Fruit fly (Drosophila melanogaster) whole organism, embryonic: ENCODE results near the gene CG32436.

Source experiments
- Adf1 ChIP-seq: fragments of 200-800 bp; sonication (Bioruptor generic); IDR thresholded peaks from 2 replicates; pipeline ENCODE4 v1.3.6; 2022; ENCODE audit warnings: missing biosample characterization, missing genetic modification characterization
- Blimp-1 ChIP-seq: fragments of 200-800 bp; sonication (Bioruptor generic); optimal IDR thresholded peaks from 3 replicates; lab custom pipeline; 2018; ENCODE audit warnings: missing biosample characterization, missing genetic modification characterization, mild to moderate bottlenecking, moderate library complexity, missing genetic modification reagents
- CG10462 ChIP-seq: fragments of 200-800 bp; sonication (Bioruptor generic); optimal IDR thresholded peaks from 2 replicates; lab custom pipeline; 2016; ENCODE audit warnings: missing biosample characterization, missing genetic modification characterization
- CG12155 ChIP-seq: fragments of 200-800 bp; sonication (Bioruptor generic); optimal IDR thresholded peaks from 3 replicates; lab custom pipeline; 2016; ENCODE audit warnings: missing biosample characterization, missing genetic modification characterization
- CG13123 ChIP-seq: fragments of 200-800 bp; sonication (Bioruptor generic); optimal IDR thresholded peaks from 2 replicates; lab custom pipeline; 2016; ENCODE audit warnings: missing biosample characterization, missing genetic modification characterization
- CG14014 ChIP-seq: fragments of 200-800 bp; sonication (Bioruptor generic); IDR thresholded peaks from 2 replicates; pipeline ENCODE4 v1.3.6; 2022; ENCODE audit warnings: missing biosample characterization, missing genetic modification characterization
- CG15479 ChIP-seq: fragments of 200-800 bp; sonication (Bioruptor generic); optimal IDR thresholded peaks from 3 replicates; lab custom pipeline; 2019; ENCODE audit warnings: missing biosample characterization, mild to moderate bottlenecking, missing genetic modification characterization, moderate library complexity
- CG15514 ChIP-seq: fragments of 200-800 bp; sonication (Bioruptor generic); optimal IDR thresholded peaks from 3 replicates; lab custom pipeline; 2017; ENCODE audit warnings: missing biosample characterization, missing genetic modification characterization, mild to moderate bottlenecking, moderate library complexity, missing genetic modification reagents
- CG1603 ChIP-seq: fragments of 200-800 bp; sonication (Bioruptor generic); optimal IDR thresholded peaks from 2 replicates; lab custom pipeline; 2019; ENCODE audit warnings: missing biosample characterization, mild to moderate bottlenecking, missing genetic modification characterization, moderate library complexity
- CG16863 ChIP-seq: fragments of 200-800 bp; sonication (Bioruptor generic); optimal IDR thresholded peaks from 3 replicates; lab custom pipeline; 2016; ENCODE audit warnings: missing biosample characterization, missing genetic modification characterization
- CG17328 ChIP-seq: fragments of 200-800 bp; sonication (Bioruptor generic); IDR thresholded peaks from 2 replicates; pipeline ENCODE4 v1.3.6; 2022; ENCODE audit warnings: missing biosample characterization, missing genetic modification characterization
- CG2678 ChIP-seq: fragments of 200-800 bp; sonication (Bioruptor generic); optimal IDR thresholded peaks from 3 replicates; lab custom pipeline; 2019; ENCODE audit warnings: missing biosample characterization, mild to moderate bottlenecking, missing genetic modification characterization, moderate library complexity
- CG2875 ChIP-seq: fragments of 200-800 bp; sonication (Bioruptor generic); optimal IDR thresholded peaks from 2 replicates; lab custom pipeline; 2017; ENCODE audit warnings: missing biosample characterization, mild to moderate bottlenecking, missing genetic modification characterization, missing genetic modification reagents
- CG30431 ChIP-seq: fragments of 200-800 bp; sonication (Bioruptor generic); optimal IDR thresholded peaks from 2 replicates; lab custom pipeline; 2017; ENCODE audit warnings: missing biosample characterization, missing genetic modification characterization
- CG32767 ChIP-seq: fragments of 200-800 bp; sonication (Bioruptor generic); IDR thresholded peaks from 2 replicates; pipeline ENCODE4 v1.3.6; 2022; ENCODE audit warnings: missing biosample characterization, missing genetic modification characterization
- CG3281 ChIP-seq: fragments of 200-800 bp; sonication (Bioruptor generic); optimal IDR thresholded peaks from 3 replicates; lab custom pipeline; 2017; ENCODE audit warnings: missing biosample characterization, mild to moderate bottlenecking, missing genetic modification characterization
- CG33213 ChIP-seq: fragments of 200-800 bp; sonication (Bioruptor generic); optimal IDR thresholded peaks from 3 replicates; lab custom pipeline; 2016; ENCODE audit warnings: missing biosample characterization, missing genetic modification characterization
- CG4424 ChIP-seq: fragments of 200-800 bp; sonication (Bioruptor generic); optimal IDR thresholded peaks from 3 replicates; lab custom pipeline; 2016; ENCODE audit warnings: missing biosample characterization, missing genetic modification characterization
- CG4854 ChIP-seq: fragments of 200-800 bp; sonication (Bioruptor generic); optimal IDR thresholded peaks from 2 replicates; lab custom pipeline; 2016; ENCODE audit warnings: missing biosample characterization, missing genetic modification characterization, inconsistent platforms
- CG7271 ChIP-seq: fragments of 200-800 bp; sonication (Bioruptor generic); optimal IDR thresholded peaks from 2 replicates; lab custom pipeline; 2018; ENCODE audit warnings: missing biosample characterization, mild to moderate bottlenecking, missing genetic modification characterization, moderate library complexity
- CHES-1-like ChIP-seq: fragments of 200-800 bp; sonication (Bioruptor generic); optimal IDR thresholded peaks from 2 replicates; lab custom pipeline; 2016; ENCODE audit warnings: missing biosample characterization, missing genetic modification characterization
- Dref ChIP-seq: fragments of 200-800 bp; sonication (Bioruptor generic); IDR thresholded peaks from 2 replicates; pipeline ENCODE4 v1.3.6; 2022; ENCODE audit warnings: missing biosample characterization, missing genetic modification characterization
- E2f2 ChIP-seq: fragments of 200-800 bp; sonication (Bioruptor generic); IDR thresholded peaks from 2 replicates; pipeline ENCODE4 v1.3.6; 2022; ENCODE audit warnings: missing biosample characterization, missing genetic modification characterization
- HmgD ChIP-seq: fragments of 200-800 bp; sonication (Bioruptor generic); optimal IDR thresholded peaks from 3 replicates; lab custom pipeline; 2016; ENCODE audit warnings: missing biosample characterization, missing genetic modification characterization
- HmgZ ChIP-seq: fragments of 200-800 bp; sonication (Bioruptor generic); optimal IDR thresholded peaks from 2 replicates; lab custom pipeline; 2018; ENCODE audit warnings: missing biosample characterization, mild to moderate bottlenecking, missing genetic modification characterization
- Hr51 ChIP-seq, 2 experiments: fragments of 200-800 bp; sonication (Bioruptor generic); optimal IDR thresholded peaks; 2 replicates in 1 of 2; 3 replicates in 1 of 2; lab custom pipeline; 2016 to 2018; ENCODE audit warnings: missing biosample characterization in 2 of 2, missing genetic modification characterization in 2 of 2, mild to moderate bottlenecking in 1 of 2, moderate library complexity in 1 of 2
- Med ChIP-seq: fragments of 200-800 bp; sonication (Bioruptor generic); peaks from one replicate; lab custom pipeline; 2016; ENCODE audit warnings: missing biosample characterization, missing genetic modification characterization, mild to moderate bottlenecking, inconsistent platforms, moderate library complexity
- Mrtf ChIP-seq: fragments of 200-800 bp; sonication (Bioruptor generic); IDR thresholded peaks from 3 replicates; pipeline ENCODE4 v1.3.6; 2022; ENCODE audit warnings: missing biosample characterization, missing genetic modification characterization
- Nf-YA ChIP-seq: fragments of 200-800 bp; sonication (Bioruptor generic); IDR thresholded peaks from 2 replicates; pipeline ENCODE4 v1.3.6; 2022; ENCODE audit warnings: missing biosample characterization, missing genetic modification characterization
- PHDP ChIP-seq: fragments of 200-800 bp; sonication (Bioruptor generic); optimal IDR thresholded peaks from 3 replicates; lab custom pipeline; 2018; ENCODE audit warnings: missing biosample characterization, mild to moderate bottlenecking, missing genetic modification characterization, moderate library complexity
- Side ChIP-seq: fragments of 200-800 bp; sonication (Bioruptor generic); optimal IDR thresholded peaks from 2 replicates; lab custom pipeline; 2016; ENCODE audit warnings: missing biosample characterization, missing genetic modification characterization
- Vsx1 ChIP-seq: fragments of 200-800 bp; sonication (Bioruptor generic); optimal IDR thresholded peaks from 2 replicates; lab custom pipeline; 2017; ENCODE audit warnings: missing biosample characterization, mild to moderate bottlenecking, missing genetic modification characterization, missing genetic modification reagents
- cg ChIP-seq: fragments of 200-800 bp; sonication (Bioruptor generic); optimal IDR thresholded peaks from 3 replicates; lab custom pipeline; 2019; ENCODE audit warnings: missing biosample characterization, mild to moderate bottlenecking, missing genetic modification characterization, moderate library complexity
- croc ChIP-seq: fragments of 200-800 bp; sonication (Bioruptor generic); conservative IDR thresholded peaks from 3 replicates; pipeline ENCODE4 v1.3.6; 2022; ENCODE audit warnings: missing biosample characterization, missing genetic modification characterization
- cwo ChIP-seq: fragments of 200-800 bp; sonication (Bioruptor generic); optimal IDR thresholded peaks from 3 replicates; lab custom pipeline; 2017; ENCODE audit warnings: missing biosample characterization, missing genetic modification characterization, mild to moderate bottlenecking, moderate library complexity, missing genetic modification reagents
- dm ChIP-seq: fragments of 200-800 bp; sonication (Bioruptor generic); optimal IDR thresholded peaks from 3 replicates; lab custom pipeline; 2016; ENCODE audit warnings: missing biosample characterization, missing genetic modification characterization
- exex ChIP-seq: fragments of 200-800 bp; sonication (Bioruptor generic); optimal IDR thresholded peaks from 4 replicates; lab custom pipeline; 2018; ENCODE audit warnings: missing biosample characterization, mild to moderate bottlenecking, missing genetic modification characterization, moderate library complexity
- gsb-n ChIP-seq: fragments of 200-800 bp; sonication (Bioruptor generic); optimal IDR thresholded peaks from 3 replicates; lab custom pipeline; 2018; ENCODE audit warnings: missing biosample characterization, mild to moderate bottlenecking, missing genetic modification characterization
- h ChIP-seq: fragments of >200 bp; optimal IDR thresholded peaks from 2 replicates; lab custom pipeline; 2017
- jigr1 ChIP-seq: fragments of 200-800 bp; sonication (Bioruptor generic); IDR thresholded peaks from 3 replicates; pipeline ENCODE4 v1.3.6; 2022; ENCODE audit warnings: missing biosample characterization, missing genetic modification characterization
- jumu ChIP-seq: fragments of 200-800 bp; sonication (Bioruptor generic); optimal IDR thresholded peaks from 3 replicates; lab custom pipeline; 2016; ENCODE audit warnings: missing biosample characterization, missing genetic modification characterization
- kni ChIP-seq: fragments of 200-800 bp; sonication (Bioruptor generic); optimal IDR thresholded peaks from 3 replicates; lab custom pipeline; 2017; ENCODE audit warnings: mild to moderate bottlenecking, missing biosample characterization, missing genetic modification reagents, missing genetic modification characterization
- odd ChIP-seq: fragments of 200-800 bp; sonication (Bioruptor generic); optimal IDR thresholded peaks from 2 replicates; lab custom pipeline; 2017; ENCODE audit warnings: missing biosample characterization, mild to moderate bottlenecking, missing genetic modification characterization
- peb ChIP-seq: fragments of 200-800 bp; sonication (Bioruptor generic); IDR thresholded peaks from 2 replicates; pipeline ENCODE4 v1.3.6; 2022; ENCODE audit warnings: missing biosample characterization, missing genetic modification characterization
- sens ChIP-seq: fragments of 200-800 bp; sonication (Bioruptor generic); peaks from one replicate; lab custom pipeline; 2016; ENCODE audit warnings: missing biosample characterization, missing genetic modification characterization
- so ChIP-seq: fragments of 200-800 bp; sonication (Bioruptor generic); IDR thresholded peaks from 3 replicates; pipeline ENCODE4 v1.3.6; 2022; ENCODE audit warnings: missing biosample characterization, missing genetic modification characterization
- tna ChIP-seq: fragments of 200-800 bp; sonication (Bioruptor generic); IDR thresholded peaks from 2 replicates; pipeline ENCODE4 v1.3.6; 2022; ENCODE audit warnings: missing biosample characterization, missing genetic modification characterization; ENCODE audit not compliant: partially characterized antibody
- twi ChIP-seq: fragments of 200-800 bp; optimal IDR thresholded peaks from 2 replicates; lab custom pipeline; 2019; ENCODE audit warnings: missing biosample characterization, mild to moderate bottlenecking, missing genetic modification characterization, moderate library complexity
- vvl ChIP-seq: fragments of 200-800 bp; sonication (Bioruptor generic); IDR thresholded peaks from 2 replicates; pipeline ENCODE4 v1.3.6; 2022; ENCODE audit warnings: missing biosample characterization, missing genetic modification characterization
- zen ChIP-seq: fragments of 200-800 bp; sonication (Bioruptor generic); optimal IDR thresholded peaks from 3 replicates; lab custom pipeline; 2018; ENCODE audit warnings: missing biosample characterization, mild to moderate bottlenecking, missing genetic modification characterization, moderate library complexity

Gene CG32436

dm6 chr3L:21347197-21347831, 3.5 kb downstream of the CG32436 start (continued):
- TF ChIP-seq CG3281 (no peak), jigr1 (GFP tag; lab: Robert Waterston, UW) (no peak), peb (GFP tag; lab: Robert Waterston, UW) (no peak), HmgD (GFP tag; lab: Kevin White, UChicago) (no peak), CG17328 (GFP tag; lab: Robert Waterston, UW) (no peak), CG15479 (no peak), CG32767 (GFP tag; lab: Robert Waterston, UW) (no peak), CG13123 (GFP tag; lab: Kevin White, UChicago) (no peak), Med (GFP tag; lab: Kevin White, UChicago) (peak; percentile 89), CG4854 (peak; percentile 2), CG12155 (GFP tag; lab: Kevin White, UChicago) (peak; percentile 8), Dref (no peak), CG2678 (peak; percentile 32), CG1603 (tag; lab: Kevin White, UChicago) (peak; percentile 60), Mrtf (GFP tag; lab: Robert Waterston, UW) (no peak), CG7271 (tag; lab: Kevin White, UChicago) (no peak), twi (tag; lab: Kevin White, UChicago) (no peak), so (GFP tag; lab: Robert Waterston, UW) (no peak), Nf-YA (0 out of 2 replicates have a peak, but pooled peaks have one; percentile 17), croc (no peak)

- TF ChIP-seq Hr51 (GFP tag; optimal IDR thresholded peaks at IDR 0.05; lab: Kevin White, UChicago) (no peak), CG33213 (no peak), CG16863 (GFP tag; lab: Kevin White, UChicago) (peak; percentile 20), jumu (GFP tag; lab: Kevin White, UChicago) (no peak), odd (GFP tag; lab: Kevin White, UChicago) (peak; percentile 22), cg (GFP tag; lab: Kevin White, UChicago) (peak; percentile 72), CG14014 (peak; percentile 30; the same call in 1 of the 2 replicates), HmgZ (tag; lab: Kevin White, UChicago) (peak; percentile 63), exex (tag; lab: Kevin White, UChicago) (peak; percentile 55), vvl (GFP tag; lab: Robert Waterston, UW) (peak; percentile 15; the same call in 1 of the 2 replicates), Side (GFP tag; lab: Kevin White, UChicago) (peak; percentile 7), CG4424 (peak; percentile 1), sens (GFP tag; lab: Kevin White, UChicago) (peak; percentile 62), E2f2 (GFP tag; lab: Robert Waterston, UW) (0 out of 2 replicates have a peak, but pooled peaks have one; percentile 14), gsb-n (tag; lab: Kevin White, UChicago) (no peak), CHES-1-like (GFP tag; lab: Kevin White, UChicago) (peak; percentile 25), Blimp-1 (GFP tag; lab: Kevin White, UChicago) (no peak), CG2875 (GFP tag; lab: Kevin White, UChicago) (no peak), CG10462 (no peak), zen (tag; lab: Kevin White, UChicago) (no peak), kni (GFP tag; lab: Kevin White, UChicago) (peak; percentile 72), CG30431 (GFP tag; lab: Kevin White, UChicago) (no peak), dm (peak; percentile 11), h (lab: Kevin White, UChicago) (no peak), CG15514 (GFP tag; lab: Kevin White, UChicago) (peak; percentile 67), Adf1 (GFP tag; lab: Robert Waterston, UW) (peak; percentile 59), cwo (GFP tag; lab: Kevin White, UChicago) (peak; percentile 73), Vsx1 (GFP tag; lab: Kevin White, UChicago) (no peak), CG2678 (peak; percentile 51), tna (GFP tag; lab: Robert Waterston, UW) (0 out of 2 replicates have a peak, but pooled peaks have one; percentile 20), PHDP (tag; lab: Kevin White, UChicago) (peak; percentile 36)
Observed at dm6 chr3L:21348983-21349432, 5.2 kb downstream of the CG32436 start, which contains the start of gene ebd2. Gene ebd2 (minus strand): TSS chr3L:21349288.
